Worm (Caenorhabditis elegans): ENCODE measurements around the gene sta-2.

- TF ChIP-seq ceh-16 (tag; optimal IDR thresholded peaks at IDR 0.05) = no peak
- TF ChIP-seq lsy-2 (tag; optimal IDR thresholded peaks at IDR 0.05) = no peak
- TF ChIP-seq nhr-237 (tag; optimal IDR thresholded peaks at IDR 0.05) = no peak
- TF ChIP-seq lin-13 (GFP tag; optimal IDR thresholded peaks at IDR 0.05) = no peak
- no peak for TF ChIP-seq elt-3 (tag; optimal IDR thresholded peaks at IDR 0.05)
- TF ChIP-seq snpc-4 (tag; optimal IDR thresholded peaks at IDR 0.05) = no peak
- no peak for TF ChIP-seq ztf-11 (tag; optimal IDR thresholded peaks at IDR 0.05)
- TF ChIP-seq ztf-4 (tag; optimal IDR thresholded peaks at IDR 0.05) = no peak
- TF ChIP-seq lin-39 (tag; optimal IDR thresholded peaks at IDR 0.05) = no peak
Measured at ce11 chrV:9713532-9713931, 27.5 kb upstream of the sta-2 start, which contains the start of gene F40F9.10.
